Worm (Caenorhabditis elegans): ENCODE data around the gene mcm-3AP.

Gene mcm-3AP

DNA sequence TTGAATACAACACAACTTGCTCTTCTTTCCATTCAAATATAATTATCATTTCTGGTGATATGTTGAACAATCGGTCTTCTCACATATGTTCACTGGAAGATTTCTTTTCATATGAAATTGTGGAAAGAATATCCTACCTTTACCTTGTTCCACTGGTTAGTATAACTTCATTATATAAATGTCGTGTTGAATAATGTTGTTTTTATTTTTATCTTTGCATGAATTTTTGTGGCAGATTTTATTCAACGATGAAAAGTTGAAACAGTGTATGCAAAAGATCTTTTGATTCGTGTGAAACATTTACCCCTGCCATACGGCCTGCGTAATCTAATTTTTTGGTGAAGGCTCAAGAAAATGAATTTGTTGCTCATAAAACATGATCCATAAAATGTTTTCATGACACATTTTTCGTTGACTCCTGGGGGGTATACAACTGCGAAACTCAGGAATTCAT is 13.4 kb downstream of the mcm-3AP start:
- no peak for TF ChIP-seq mep-1 (tag; optimal IDR thresholded peaks at IDR 0.05)
- TF ChIP-seq ceh-43 (GFP tag; optimal IDR thresholded peaks at IDR 0.05), result no peak
- TF ChIP-seq flh-1 (GFP tag; optimal IDR thresholded peaks at IDR 0.05), result no peak
- no peak for TF ChIP-seq nhr-76 (tag; optimal IDR thresholded peaks at IDR 0.05)
- TF ChIP-seq ham-2 (GFP tag; optimal IDR thresholded peaks at IDR 0.05), result no peak
- TF ChIP-seq cnd-1 (tag; optimal IDR thresholded peaks at IDR 0.05), result no peak
- no peak for TF ChIP-seq pha-4 (tag; optimal IDR thresholded peaks at IDR 0.05)
- TF ChIP-seq unc-120 (tag; optimal IDR thresholded peaks at IDR 0.05; ENCODE audit: poor library complexity, severe bottlenecking), result no peak
- no peak for TF ChIP-seq lsy-2 (tag; optimal IDR thresholded peaks at IDR 0.05)
- no peak for TF ChIP-seq lin-32 (GFP tag; optimal IDR thresholded peaks at IDR 0.05)
- no peak for TF ChIP-seq mls-2 (tag; optimal IDR thresholded peaks at IDR 0.05)
- no peak for TF ChIP-seq blmp-1 (tag; optimal IDR thresholded peaks at IDR 0.05)
- TF ChIP-seq elt-3 (tag; optimal IDR thresholded peaks at IDR 0.05), result no peak

- no peak for TF ChIP-seq mab-5 (tag; optimal IDR thresholded peaks at IDR 0.05)
- no peak for TF ChIP-seq ceh-43 (GFP tag; optimal IDR thresholded peaks at IDR 0.05)
- no peak for TF ChIP-seq unc-62 (GFP tag; optimal IDR thresholded peaks at IDR 0.05)
- TF ChIP-seq mep-1 (tag; optimal IDR thresholded peaks at IDR 0.05), result no peak
- TF ChIP-seq flh-1 (GFP tag; optimal IDR thresholded peaks at IDR 0.05), result no peak
- TF ChIP-seq ceh-83 (GFP tag; optimal IDR thresholded peaks at IDR 0.05), result no peak
- TF ChIP-seq tbx-8 (GFP tag; optimal IDR thresholded peaks at IDR 0.05), result no peak
- no peak for TF ChIP-seq lin-32 (GFP tag; optimal IDR thresholded peaks at IDR 0.05)
- no peak for TF ChIP-seq unc-120 (tag; optimal IDR thresholded peaks at IDR 0.05; ENCODE audit: poor library complexity, severe bottlenecking)
- TF ChIP-seq hlh-1 (tag; optimal IDR thresholded peaks at IDR 0.05), result no peak
- no peak for TF ChIP-seq lsy-2 (tag; optimal IDR thresholded peaks at IDR 0.05)
Measured at ce11 chrIV:7967006-7967405, 18.5 kb downstream of the mcm-3AP start, which contains the start of gene F57H12.5. Gene F57H12.5 (plus strand): TSS chrIV:7967306.

- no peak for TF ChIP-seq sptf-1 (tag; optimal IDR thresholded peaks at IDR 0.05)
- no peak for TF ChIP-seq nhr-12 (tag; optimal IDR thresholded peaks at IDR 0.05)
- no peak for TF ChIP-seq lin-13 (tag; optimal IDR thresholded peaks at IDR 0.05)
- no peak for TF ChIP-seq sem-2 (GFP tag; optimal IDR thresholded peaks at IDR 0.05)
- TF ChIP-seq ztf-11 (tag; optimal IDR thresholded peaks at IDR 0.05), result no peak
- no peak for TF ChIP-seq nhr-237 (tag; optimal IDR thresholded peaks at IDR 0.05)
- no peak for TF ChIP-seq cnd-1 (tag; optimal IDR thresholded peaks at IDR 0.05)
- TF ChIP-seq unc-120 (tag; optimal IDR thresholded peaks at IDR 0.05; ENCODE audit: poor library complexity, severe bottlenecking), result no peak
- TF ChIP-seq pha-4 (tag; optimal IDR thresholded peaks at IDR 0.05), result no peak
- no peak for TF ChIP-seq nhr-28 (tag; optimal IDR thresholded peaks at IDR 0.05)
- TF ChIP-seq mls-2 (tag; optimal IDR thresholded peaks at IDR 0.05), result no peak
- no peak for TF ChIP-seq mab-5 (tag; optimal IDR thresholded peaks at IDR 0.05)
- TF ChIP-seq M03D4.4 (tag; optimal IDR thresholded peaks at IDR 0.05), result no peak
- no peak for TF ChIP-seq blmp-1 (tag; optimal IDR thresholded peaks at IDR 0.05)
- no peak for TF ChIP-seq hlh-1 (tag; optimal IDR thresholded peaks at IDR 0.05)
- no peak for TF ChIP-seq ceh-43 (GFP tag; optimal IDR thresholded peaks at IDR 0.05)
- no peak for TF ChIP-seq ces-1 (GFP tag; optimal IDR thresholded peaks at IDR 0.05)
- no peak for TF ChIP-seq tbx-8 (GFP tag; optimal IDR thresholded peaks at IDR 0.05)
Measured at ce11 chrIV:7976210-7976609, 27.7 kb downstream of the mcm-3AP start, which contains the start of gene F57H12.6. Gene F57H12.6 (minus strand): TSS chrIV:7976310.

- TF ChIP-seq lin-13 (tag; optimal IDR thresholded peaks at IDR 0.05), result no peak
- TF ChIP-seq pha-4 (tag; optimal IDR thresholded peaks at IDR 0.05), result no peak
- TF ChIP-seq M03D4.4 (tag; optimal IDR thresholded peaks at IDR 0.05), result no peak
- no peak for TF ChIP-seq blmp-1 (tag; optimal IDR thresholded peaks at IDR 0.05)
- TF ChIP-seq bed-3 (GFP tag; optimal IDR thresholded peaks at IDR 0.05), result no peak
- no peak for TF ChIP-seq snpc-4 (tag; optimal IDR thresholded peaks at IDR 0.05)
Measured at ce11 chrIV:7977452-7977940, 29.0 kb downstream of the mcm-3AP start, which contains the start of gene ora-1. Gene ora-1 (plus strand): TSS chrIV:7977890.

DNA sequence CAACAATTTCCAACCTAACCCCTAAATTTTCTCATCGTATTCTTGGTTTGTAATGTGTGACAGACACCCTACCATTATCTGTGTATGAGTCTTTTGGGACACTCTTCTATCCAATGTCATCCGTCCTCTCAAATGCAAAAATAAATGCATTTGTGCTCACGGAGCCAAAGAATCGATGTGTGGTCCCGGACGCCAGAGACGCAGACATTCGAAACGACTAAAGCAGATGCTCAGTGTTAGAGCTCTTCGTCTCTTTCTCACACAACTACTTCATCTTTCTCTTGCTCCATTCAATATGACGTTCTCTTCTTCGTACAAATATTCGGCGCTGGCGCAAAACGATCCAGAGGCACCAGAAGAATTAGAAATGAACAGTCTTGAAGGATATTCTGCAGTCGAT is 31.1 kb downstream of the mcm-3AP start, which contains the start of gene unc-24:
Gene unc-24, plus strand, starts transcription at position 283 of the 400 bp plus-strand sequence.
- TF ChIP-seq ham-2 (GFP tag; optimal IDR thresholded peaks at IDR 0.05), result no peak
- no peak for TF ChIP-seq snpc-4 (tag; optimal IDR thresholded peaks at IDR 0.05)
- peak; percentile 22 for TF ChIP-seq unc-62 (GFP tag; optimal IDR thresholded peaks at IDR 0.05)
- peak; percentile 11 for TF ChIP-seq unc-120 (tag; optimal IDR thresholded peaks at IDR 0.05; ENCODE audit: poor library complexity, severe bottlenecking)
- peak; percentile 98 for TF ChIP-seq ces-1 (GFP tag; optimal IDR thresholded peaks at IDR 0.05)
- no peak for TF ChIP-seq mls-2 (tag; optimal IDR thresholded peaks at IDR 0.05)

Data from whole organism, mixed stage, embryonic.